Fruit fly (Drosophila melanogaster): ENCODE data around the gene CG11089.
A peak's percentile ranks its signal among the peaks of the same experiment; 100 is the strongest.

The CG11089 gene

dm6 chr3R:24926752-24927320 lies 50.0 kb downstream of the CG11089 start:
- TF ChIP-seq Vsx2 (GFP tag; optimal IDR thresholded peaks at IDR 0.05; ENCODE audit: partially characterized antibody) (peak; percentile 92), CG9705 (GFP tag; optimal IDR thresholded peaks at IDR 0.05) (no peak), Myc (optimal IDR thresholded peaks at IDR 0.05) (peak; percentile 43)
